Fruit fly (Drosophila melanogaster) whole organism: Measurements from ENCODE around the gene Spn27A.

Experiments
- CG8478 ChIP-seq: fragments of >200 bp; optimal IDR thresholded peaks from 2 replicates; lab custom pipeline; 2018; ENCODE audit warnings: inconsistent platforms
- EcR ChIP-seq, 2 experiments: fragments of >200 bp; optimal IDR thresholded peaks; 2 replicates each; lab custom pipeline; 2017; ENCODE audit warnings: missing biosample characterization in 2 of 2, missing genetic modification characterization in 2 of 2, missing genetic modification reagents in 2 of 2
- pan ChIP-seq: fragments of >200 bp; optimal IDR thresholded peaks from 2 replicates; lab custom pipeline; 2017
- psq ChIP-seq: fragments of >200 bp; optimal IDR thresholded peaks from 2 replicates; lab custom pipeline; 2017
- usp ChIP-seq: fragments of >200 bp; optimal IDR thresholded peaks from 2 replicates; lab custom pipeline; 2017; ENCODE audit warnings: missing biosample characterization, missing genetic modification characterization, mixed read lengths

DNA sequence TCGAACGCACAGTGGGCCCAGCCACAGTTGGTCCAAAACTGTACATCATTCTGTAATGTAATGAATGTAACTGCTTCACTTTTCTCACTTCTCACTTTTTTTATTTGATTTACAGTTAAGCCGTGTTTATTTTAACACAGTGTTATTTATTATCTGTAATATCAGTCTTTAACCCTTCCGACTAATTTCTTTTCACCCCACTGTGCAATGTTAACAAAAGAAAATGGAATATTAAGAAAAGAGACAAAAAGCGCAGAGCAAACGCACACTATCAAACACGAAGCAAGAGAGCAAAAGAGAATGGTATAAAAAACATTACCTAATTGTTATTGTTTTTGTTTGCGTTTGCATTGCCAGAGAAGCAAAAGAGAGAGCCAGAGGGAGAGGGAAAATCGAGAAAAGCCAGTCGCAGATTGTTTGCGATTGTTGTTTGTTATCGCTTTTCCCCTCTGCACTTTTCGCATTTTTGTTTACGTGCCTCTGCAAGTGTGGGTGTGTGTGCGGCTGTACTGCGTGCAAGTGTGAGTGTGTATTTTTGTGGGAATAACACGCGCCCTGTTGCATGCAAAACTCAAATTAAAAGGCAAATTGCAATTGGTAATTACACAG is 25.9 kb downstream of the Spn27A start:
- no peak for TF ChIP-seq EcR (GFP tag; optimal IDR thresholded peaks at IDR 0.05; lab: Kevin White, UChicago)
- TF ChIP-seq CG8478 (lab: Kevin White, UChicago): no peak
- TF ChIP-seq usp: no peak
- no peak for TF ChIP-seq pan (lab: Kevin White, UChicago)
- no peak for TF ChIP-seq psq (lab: Kevin White, UChicago)
